Fruit fly (Drosophila melanogaster): ENCODE measurements around the gene CG7565.

CG7565 gene

DNA sequence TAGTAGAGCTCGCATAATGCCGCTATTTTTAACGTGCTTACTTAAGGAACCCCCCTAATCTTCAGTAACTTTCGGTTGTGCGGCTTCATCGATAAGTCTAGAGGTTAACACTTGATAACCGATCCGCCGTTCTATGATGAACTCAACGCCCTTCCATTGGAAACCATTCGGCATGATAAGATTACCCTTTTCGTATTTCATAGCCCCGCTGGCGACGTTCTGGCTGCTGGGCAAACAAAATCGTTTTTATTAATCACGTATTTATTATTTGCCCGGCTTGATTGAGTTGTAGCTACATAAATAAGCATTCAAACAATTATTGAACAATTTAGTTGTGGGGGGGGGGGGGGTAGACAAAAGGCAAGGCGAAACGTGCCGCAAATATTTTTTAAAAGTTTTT is 2.0 kb upstream of the CG7565 start:
- TF ChIP-seq fkh (GFP tag; optimal IDR thresholded peaks at IDR 0.05) (peak; percentile 84), spab (GFP tag; optimal IDR thresholded peaks at IDR 0.05) (no peak), vri (GFP tag; optimal IDR thresholded peaks at IDR 0.05) (peak; percentile 70), CG11902 (GFP tag; optimal IDR thresholded peaks at IDR 0.05) (no peak), pdm3 (GFP tag; optimal IDR thresholded peaks at IDR 0.05) (no peak), svp (GFP tag) (peak; percentile 91)

dm6 chr3L:8086218-8086617 is 5.4 kb downstream of the CG7565 start:
- TF ChIP-seq CG11294 (GFP tag; IDR thresholded peaks at IDR 0.05) (no peak), ss (GFP tag; optimal IDR thresholded peaks at IDR 0.05) (no peak), CG7368 (GFP tag; optimal IDR thresholded peaks at IDR 0.05) (no peak), CG8319 (GFP tag; optimal IDR thresholded peaks at IDR 0.05) (no peak), CG16779 (tag; optimal IDR thresholded peaks at IDR 0.05) (no peak), Sox102F (GFP tag; optimal IDR thresholded peaks at IDR 0.05) (no peak), Gug (GFP tag; IDR thresholded peaks at IDR 0.05) (no peak), Sox15 (GFP tag; optimal IDR thresholded peaks at IDR 0.05) (no peak), CG8632 (GFP tag; optimal IDR thresholded peaks at IDR 0.05) (no peak), CG6276 (GFP tag; optimal IDR thresholded peaks at IDR 0.05) (no peak), CG34406 (GFP tag; optimal IDR thresholded peaks at IDR 0.05) (no peak)

dm6 chr3L:8081822-8082221 is 9.8 kb downstream of the CG7565 start:
- TF ChIP-seq OdsH (GFP tag; optimal IDR thresholded peaks at IDR 0.05): peak; percentile 8
- TF ChIP-seq CG16779 (tag; optimal IDR thresholded peaks at IDR 0.05): peak; percentile 47
- no peak for TF ChIP-seq CG11902 (GFP tag; optimal IDR thresholded peaks at IDR 0.05)
- TF ChIP-seq Blimp-1 (GFP tag; optimal IDR thresholded peaks at IDR 0.05): no peak
- TF ChIP-seq CG4318 (GFP tag; optimal IDR thresholded peaks at IDR 0.05): no peak
- no peak for TF ChIP-seq CG6808 (GFP tag; optimal IDR thresholded peaks at IDR 0.05)
- peak; percentile 26 for TF ChIP-seq CG11762 (GFP tag; optimal IDR thresholded peaks at IDR 0.05; ENCODE audit: insufficient read depth)
- peak; percentile 84 for TF ChIP-seq Eip78C (GFP tag)
- TF ChIP-seq dsx (GFP tag; optimal IDR thresholded peaks at IDR 0.05; ENCODE audit: poor library complexity, severe bottlenecking): peak; percentile 43
- no peak for TF ChIP-seq dac (GFP tag; optimal IDR thresholded peaks at IDR 0.05)
- TF ChIP-seq salr (GFP tag; optimal IDR thresholded peaks at IDR 0.05): peak; percentile 32 to 35
- peak; percentile 71 for TF ChIP-seq CG6854 (GFP tag; optimal IDR thresholded peaks at IDR 0.05)
- TF ChIP-seq Gug (GFP tag; IDR thresholded peaks at IDR 0.05): no peak
- TF ChIP-seq CG15336 (GFP tag; IDR thresholded peaks at IDR 0.05): no peak; the same call in 1 of the 2 replicates
- peak; percentile 46 for TF ChIP-seq pdm3 (GFP tag; optimal IDR thresholded peaks at IDR 0.05)
- TF ChIP-seq CG10631 (GFP tag; optimal IDR thresholded peaks at IDR 0.05): no peak
- TF ChIP-seq Hr4 (GFP tag; optimal IDR thresholded peaks at IDR 0.05): no peak
- peak; percentile 8 for TF ChIP-seq CG3032 (tag; optimal IDR thresholded peaks at IDR 0.05)
- no peak for TF ChIP-seq CG11294 (GFP tag; IDR thresholded peaks at IDR 0.05)
- TF ChIP-seq fd59A (GFP tag; optimal IDR thresholded peaks at IDR 0.05): no peak
- no peak for TF ChIP-seq svp (GFP tag)
- no peak for TF ChIP-seq CG32006 (GFP tag; optimal IDR thresholded peaks at IDR 0.05)
- peak; percentile 50 for TF ChIP-seq topi (GFP tag; optimal IDR thresholded peaks at IDR 0.05)
- TF ChIP-seq acj6 (GFP tag; optimal IDR thresholded peaks at IDR 0.05): no peak
- peak; percentile 63 for TF ChIP-seq CG3919 (GFP tag; optimal IDR thresholded peaks at IDR 0.05)
- peak in 1 of 2 experiments; percentile 58 for TF ChIP-seq ss (GFP tag; optimal IDR thresholded peaks at IDR 0.05)
- peak; percentile 51 for TF ChIP-seq lz (GFP tag; optimal IDR thresholded peaks at IDR 0.05)
- peak; percentile 73 for TF ChIP-seq fd85E (GFP tag; optimal IDR thresholded peaks at IDR 0.05)
- no peak for TF ChIP-seq Ets21C (GFP tag; optimal IDR thresholded peaks at IDR 0.05)
- peak; percentile 28 for TF ChIP-seq CG8632 (GFP tag; optimal IDR thresholded peaks at IDR 0.05)
- peak; percentile 59 for TF ChIP-seq Met (GFP tag; optimal IDR thresholded peaks at IDR 0.05)
- peak; percentile 45 for TF ChIP-seq Eip93F (GFP tag; optimal IDR thresholded peaks at IDR 0.05)
- TF ChIP-seq vri (GFP tag; optimal IDR thresholded peaks at IDR 0.05): peak; percentile 88
- TF ChIP-seq spab (GFP tag; optimal IDR thresholded peaks at IDR 0.05): no peak
- peak; percentile 88 for TF ChIP-seq fkh (GFP tag; optimal IDR thresholded peaks at IDR 0.05)
- peak; percentile 13 for TF ChIP-seq CG31627 (GFP tag; optimal IDR thresholded peaks at IDR 0.05)
- TF ChIP-seq achi (GFP tag; optimal IDR thresholded peaks at IDR 0.05): peak; percentile 32
- no peak for TF ChIP-seq CG9139 (GFP tag; optimal IDR thresholded peaks at IDR 0.05)
- peak; percentile 28 for TF ChIP-seq Smox (GFP tag; optimal IDR thresholded peaks at IDR 0.05)
- TF ChIP-seq Sox15 (GFP tag; optimal IDR thresholded peaks at IDR 0.05): no peak
- TF ChIP-seq cyc (GFP tag; optimal IDR thresholded peaks at IDR 0.05): no peak
- no peak for TF ChIP-seq Lpt (GFP tag; optimal IDR thresholded peaks at IDR 0.05)
